Fruit fly (Drosophila melanogaster) whole organism, adult: ENCODE data around the gene CASK.

Source experiments
- CG11617 ChIP-seq: fragments of 200-800 bp; sonication (Bioruptor generic); optimal IDR thresholded peaks from 2 replicates; lab custom pipeline; 2017; ENCODE audit warnings: mild to moderate bottlenecking, missing biosample characterization, missing genetic modification reagents, missing genetic modification characterization
- CG12768 ChIP-seq: fragments of 200-800 bp; sonication (Bioruptor generic); optimal IDR thresholded peaks from 2 replicates; lab custom pipeline; 2017; ENCODE audit warnings: missing biosample characterization, missing genetic modification characterization, mild to moderate bottlenecking, moderate library complexity, missing genetic modification reagents
- CG14711 ChIP-seq: fragments of 200-800 bp; sonication (Bioruptor generic); optimal IDR thresholded peaks from 2 replicates; lab custom pipeline; 2018; ENCODE audit warnings: missing biosample characterization, mild to moderate bottlenecking, missing genetic modification characterization, moderate library complexity
- CG1620 ChIP-seq: fragments of 200-800 bp; sonication (Bioruptor generic); optimal IDR thresholded peaks from 2 replicates; lab custom pipeline; 2016; ENCODE audit warnings: missing biosample characterization, missing genetic modification characterization
- CG33017 ChIP-seq: fragments of 200-800 bp; sonication (Bioruptor generic); optimal IDR thresholded peaks from 2 replicates; lab custom pipeline; 2018; ENCODE audit warnings: missing biosample characterization, mild to moderate bottlenecking, missing genetic modification characterization, moderate library complexity
- CG5204 ChIP-seq: fragments of 200-800 bp; sonication (Bioruptor generic); optimal IDR thresholded peaks from 2 replicates; lab custom pipeline; 2016; ENCODE audit warnings: missing biosample characterization, missing genetic modification characterization
- CG7045 ChIP-seq: fragments of 200-800 bp; sonication (Bioruptor generic); optimal IDR thresholded peaks from 2 replicates; lab custom pipeline; 2017; ENCODE audit warnings: missing biosample characterization, mild to moderate bottlenecking, missing genetic modification characterization
- CG7101 ChIP-seq: fragments of 200-800 bp; sonication (Bioruptor generic); optimal IDR thresholded peaks from 2 replicates; lab custom pipeline; 2018; ENCODE audit warnings: missing biosample characterization, mild to moderate bottlenecking, missing genetic modification characterization, moderate library complexity
- Clk ChIP-seq: fragments of 200-800 bp; sonication (Bioruptor generic); optimal IDR thresholded peaks from 2 replicates; lab custom pipeline; 2017; ENCODE audit warnings: missing biosample characterization, missing genetic modification characterization
- Crg-1 ChIP-seq: fragments of 200-800 bp; sonication (Bioruptor generic); optimal IDR thresholded peaks from 2 replicates; lab custom pipeline; 2016; ENCODE audit warnings: missing biosample characterization, missing genetic modification characterization
- Hr96 ChIP-seq: fragments of 200-800 bp; sonication (Bioruptor generic); optimal IDR thresholded peaks from 2 replicates; lab custom pipeline; 2016; ENCODE audit warnings: missing biosample characterization, missing genetic modification characterization
- Mnt ChIP-seq: fragments of 200-800 bp; sonication (Bioruptor generic); optimal IDR thresholded peaks from 2 replicates; lab custom pipeline; 2016; ENCODE audit warnings: missing biosample characterization, mild to moderate bottlenecking, missing genetic modification characterization
- bab1 ChIP-seq: fragments of 200-800 bp; sonication (Bioruptor generic); optimal IDR thresholded peaks from 3 replicates; lab custom pipeline; 2019; ENCODE audit warnings: missing biosample characterization, mild to moderate bottlenecking, missing genetic modification characterization, moderate library complexity
- cic ChIP-seq: fragments of 200-800 bp; sonication (Bioruptor generic); optimal IDR thresholded peaks from 2 replicates; lab custom pipeline; 2017; ENCODE audit warnings: missing biosample characterization, mild to moderate bottlenecking, missing genetic modification characterization, moderate library complexity
- cnc ChIP-seq, 2 experiments: fragments of >200 bp; optimal IDR thresholded peaks; 2 replicates each; lab custom pipeline; 2017
- kay ChIP-seq: fragments of 200-800 bp; sonication (Bioruptor generic); peaks from one replicate; lab custom pipeline; 2016; ENCODE audit warnings: missing biosample characterization, missing genetic modification characterization, borderline replicate concordance
- ovo ChIP-seq: fragments of 200-800 bp; sonication (Bioruptor generic); optimal IDR thresholded peaks from 2 replicates; lab custom pipeline; 2016; ENCODE audit warnings: missing biosample characterization, missing genetic modification characterization
- pad ChIP-seq: fragments of 200-800 bp; sonication (Bioruptor generic); optimal IDR thresholded peaks from 3 replicates; lab custom pipeline; 2017; ENCODE audit warnings: missing biosample characterization, missing genetic modification characterization, mild to moderate bottlenecking, moderate library complexity, missing genetic modification reagents
- tj ChIP-seq: fragments of 200-800 bp; sonication (Bioruptor generic); optimal IDR thresholded peaks from 3 replicates; lab custom pipeline; 2017; ENCODE audit warnings: missing biosample characterization, mild to moderate bottlenecking, missing genetic modification characterization, moderate library complexity
- toe ChIP-seq: fragments of 200-800 bp; sonication (Bioruptor generic); optimal IDR thresholded peaks from 2 replicates; lab custom pipeline; 2016; ENCODE audit warnings: missing biosample characterization, missing genetic modification characterization

CASK gene

dm6 chr3R:21852579-21853233 lies 30.2 kb upstream of the CASK start:
- TF ChIP-seq kay (no peak), CG12768 (GFP tag; lab: Kevin White, UChicago) (no peak), Hr96 (GFP tag; lab: Kevin White, UChicago) (no peak), toe (GFP tag; lab: Kevin White, UChicago) (no peak), pad (GFP tag; lab: Kevin White, UChicago) (peak; percentile 71), CG7101 (peak; percentile 13), bab1 (GFP tag; lab: Kevin White, UChicago) (peak; percentile 41), CG14711 (tag; lab: Kevin White, UChicago) (peak; percentile 41), ovo (peak; percentile 88)

- TF ChIP-seq ovo (no peak), pad (GFP tag; lab: Kevin White, UChicago) (no peak), cic (GFP tag; lab: Kevin White, UChicago) (peak; percentile 69), CG1620 (GFP tag; lab: Kevin White, UChicago) (no peak), CG7045 (no peak), Hr96 (GFP tag; lab: Kevin White, UChicago) (peak; percentile 6), Mnt (GFP tag; lab: Kevin White, UChicago) (peak; percentile 3), CG7101 (no peak), cnc (optimal IDR thresholded peaks at IDR 0.05; lab: Kevin White, UChicago) (no peak), CG11617 (GFP tag; lab: Kevin White, UChicago) (no peak), bab1 (GFP tag; lab: Kevin White, UChicago) (peak; percentile 27), CG5204 (GFP tag; lab: Kevin White, UChicago) (peak; percentile 32), CG33017 (tag; lab: Kevin White, UChicago) (peak; percentile 32), kay (peak; percentile 86), Crg-1 (no peak), tj (GFP tag; lab: Kevin White, UChicago) (peak; percentile 69), Clk (no peak), CG12768 (GFP tag; lab: Kevin White, UChicago) (peak; percentile 28), CG14711 (tag; lab: Kevin White, UChicago) (no peak), toe (GFP tag; lab: Kevin White, UChicago) (peak; percentile 7)
Observed at dm6 chr3R:21851592-21852578, 29.4 kb upstream of the CASK start.

dm6 chr3R:21849988-21850460 lies 27.6 kb upstream of the CASK start:
- TF ChIP-seq CG11617 (GFP tag; lab: Kevin White, UChicago) (peak; percentile 54), Hr96 (GFP tag; lab: Kevin White, UChicago) (peak; percentile 38), Mnt (GFP tag; lab: Kevin White, UChicago) (no peak), ovo (no peak), CG33017 (tag; lab: Kevin White, UChicago) (no peak), cic (GFP tag; lab: Kevin White, UChicago) (peak; percentile 60), pad (GFP tag; lab: Kevin White, UChicago) (peak; percentile 16), CG5204 (GFP tag; lab: Kevin White, UChicago) (peak; percentile 61), CG7101 (peak; percentile 23), tj (GFP tag; lab: Kevin White, UChicago) (peak; percentile 32), CG7045 (peak; percentile 23), CG12768 (GFP tag; lab: Kevin White, UChicago) (no peak), cnc (optimal IDR thresholded peaks at IDR 0.05; lab: Kevin White, UChicago) (peak; percentile 44 to 49)

dm6 chr3R:21848987-21849442 lies 26.5 kb upstream of the CASK start:
- TF ChIP-seq CG14711 (tag; lab: Kevin White, UChicago) (peak; percentile 72), tj (GFP tag; lab: Kevin White, UChicago) (peak; percentile 76), Clk (peak; percentile 82), cic (GFP tag; lab: Kevin White, UChicago) (peak; percentile 45), CG7101 (peak; percentile 84), ovo (peak; percentile 21), toe (GFP tag; lab: Kevin White, UChicago) (peak; percentile 95), CG33017 (tag; lab: Kevin White, UChicago) (peak; percentile 91), CG1620 (GFP tag; lab: Kevin White, UChicago) (peak; percentile 77), pad (GFP tag; lab: Kevin White, UChicago) (peak; percentile 86), Mnt (GFP tag; lab: Kevin White, UChicago) (peak; percentile 58), kay (peak; percentile 91), CG5204 (GFP tag; lab: Kevin White, UChicago) (peak; percentile 91), CG12768 (GFP tag; lab: Kevin White, UChicago) (peak; percentile 89), CG7045 (peak; percentile 95), CG11617 (GFP tag; lab: Kevin White, UChicago) (peak; percentile 95), Hr96 (GFP tag; lab: Kevin White, UChicago) (peak; percentile 92), Crg-1 (peak; percentile 77), bab1 (GFP tag; lab: Kevin White, UChicago) (peak; percentile 96), cnc (optimal IDR thresholded peaks at IDR 0.05; lab: Kevin White, UChicago) (no peak)

- TF ChIP-seq cnc (optimal IDR thresholded peaks at IDR 0.05; lab: Kevin White, UChicago) (no peak), pad (GFP tag; lab: Kevin White, UChicago) (no peak), CG33017 (tag; lab: Kevin White, UChicago) (no peak), ovo (no peak), CG7101 (no peak), Clk (no peak), tj (GFP tag; lab: Kevin White, UChicago) (no peak), CG7045 (no peak), bab1 (GFP tag; lab: Kevin White, UChicago) (no peak), CG5204 (GFP tag; lab: Kevin White, UChicago) (no peak), CG12768 (GFP tag; lab: Kevin White, UChicago) (no peak), Hr96 (GFP tag; lab: Kevin White, UChicago) (no peak), toe (GFP tag; lab: Kevin White, UChicago) (no peak), Mnt (GFP tag; lab: Kevin White, UChicago) (no peak), Crg-1 (no peak), CG14711 (tag; lab: Kevin White, UChicago) (no peak), CG1620 (GFP tag; lab: Kevin White, UChicago) (no peak), kay (no peak), CG11617 (GFP tag; lab: Kevin White, UChicago) (no peak)
Observed at dm6 chr3R:21848271-21848670, 25.8 kb upstream of the CASK start.
